Worm (Caenorhabditis elegans): ENCODE measurements around the gene M01H9.5.

The M01H9.5 gene

DNA sequence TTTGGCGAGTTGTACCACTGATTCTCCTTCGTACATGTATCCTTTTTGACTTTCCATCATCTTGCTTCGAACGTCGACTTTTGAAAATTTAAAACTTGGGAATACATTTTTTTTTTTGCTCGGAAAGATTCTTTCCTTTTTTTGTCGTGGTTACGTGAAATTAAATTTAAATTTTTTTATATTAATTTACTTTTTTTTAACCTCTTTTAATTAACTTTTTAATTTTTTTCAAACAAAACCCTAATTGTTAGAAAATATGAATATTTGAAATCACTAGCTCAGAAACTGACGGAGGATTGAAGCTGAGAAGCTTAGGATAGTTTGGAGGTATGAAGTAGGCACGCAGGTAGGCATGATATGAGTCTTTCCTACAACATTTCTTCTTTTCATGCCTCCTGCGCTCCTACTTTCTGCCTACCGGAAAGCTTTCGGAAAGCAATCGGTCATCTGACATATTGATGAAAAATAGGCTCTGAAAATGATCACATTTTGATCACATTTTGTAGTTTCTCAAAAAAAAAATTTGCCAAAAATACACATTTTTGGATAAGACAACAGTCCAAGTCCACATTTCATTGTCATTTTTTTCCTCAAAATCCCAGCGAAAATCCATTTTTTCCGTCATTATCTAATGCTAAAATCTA, 30.7 kb upstream of the M01H9.5 start, which contains the start of the genes R08C7.8 and R08C7.4:
TSS of gene R08C7.8 (minus strand) at position 101 of the 644 bp plus-strand sequence.
TSS of gene R08C7.4 (plus strand) at position 594 of the 644 bp plus-strand sequence.
- TF ChIP-seq zag-1 (tag; optimal IDR thresholded peaks at IDR 0.05), result no peak
- TF ChIP-seq fkh-10 (GFP tag; optimal IDR thresholded peaks at IDR 0.05), result no peak
- no peak for TF ChIP-seq daf-12 (tag; optimal IDR thresholded peaks at IDR 0.05)
- no peak for TF ChIP-seq elt-3 (tag; optimal IDR thresholded peaks at IDR 0.05)
- no peak for TF ChIP-seq unc-62 (GFP tag; optimal IDR thresholded peaks at IDR 0.05)
- no peak for TF ChIP-seq nhr-67 (tag; optimal IDR thresholded peaks at IDR 0.05)
- no peak for TF ChIP-seq aly-2 (tag; optimal IDR thresholded peaks at IDR 0.05)
- no peak for TF ChIP-seq ceh-9 (tag; optimal IDR thresholded peaks at IDR 0.05)
- TF ChIP-seq ZK546.5 (tag; optimal IDR thresholded peaks at IDR 0.05), result no peak
- TF ChIP-seq sea-2 (GFP tag; optimal IDR thresholded peaks at IDR 0.05), result no peak
- TF ChIP-seq ceh-28 (tag; optimal IDR thresholded peaks at IDR 0.05), result no peak
- TF ChIP-seq pqm-1 (tag; optimal IDR thresholded peaks at IDR 0.05), result no peak
- TF ChIP-seq ztf-4 (tag; optimal IDR thresholded peaks at IDR 0.05), result no peak
- no peak for TF ChIP-seq nhr-12 (tag; optimal IDR thresholded peaks at IDR 0.05)
- TF ChIP-seq snpc-4 (tag; optimal IDR thresholded peaks at IDR 0.05), result no peak
- TF ChIP-seq ceh-82 (tag; optimal IDR thresholded peaks at IDR 0.05), result no peak
- TF ChIP-seq nhr-76 (tag; optimal IDR thresholded peaks at IDR 0.05), result no peak
- no peak for TF ChIP-seq nhr-23 (tag; optimal IDR thresholded peaks at IDR 0.05)
- no peak for TF ChIP-seq nhr-28 (tag; optimal IDR thresholded peaks at IDR 0.05)

DNA sequence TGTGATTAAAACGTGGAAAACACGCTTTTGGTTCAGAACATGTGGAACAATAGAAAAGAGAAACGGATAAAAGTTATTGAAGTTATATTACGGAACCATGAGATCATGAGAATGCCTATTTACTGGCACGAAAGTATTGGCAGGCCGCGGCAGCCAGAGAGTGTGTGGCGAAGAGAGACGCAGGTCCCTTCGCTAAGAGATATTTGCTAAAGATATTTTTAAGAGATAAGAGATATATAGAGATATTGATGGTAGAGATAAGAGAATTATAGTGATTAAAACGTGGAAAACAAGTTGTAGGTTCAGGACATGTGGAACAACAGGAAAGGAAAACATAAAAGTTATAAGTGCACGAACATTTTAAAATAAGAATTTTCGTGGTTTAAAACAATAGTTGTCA, 27.5 kb upstream of the M01H9.5 start:
- TF ChIP-seq nhr-23 (tag; optimal IDR thresholded peaks at IDR 0.05), result peak; percentile 20
- no peak for TF ChIP-seq fkh-2 (tag; optimal IDR thresholded peaks at IDR 0.05)
- peak; percentile 81 for TF ChIP-seq elt-1 (tag; optimal IDR thresholded peaks at IDR 0.05)

DNA sequence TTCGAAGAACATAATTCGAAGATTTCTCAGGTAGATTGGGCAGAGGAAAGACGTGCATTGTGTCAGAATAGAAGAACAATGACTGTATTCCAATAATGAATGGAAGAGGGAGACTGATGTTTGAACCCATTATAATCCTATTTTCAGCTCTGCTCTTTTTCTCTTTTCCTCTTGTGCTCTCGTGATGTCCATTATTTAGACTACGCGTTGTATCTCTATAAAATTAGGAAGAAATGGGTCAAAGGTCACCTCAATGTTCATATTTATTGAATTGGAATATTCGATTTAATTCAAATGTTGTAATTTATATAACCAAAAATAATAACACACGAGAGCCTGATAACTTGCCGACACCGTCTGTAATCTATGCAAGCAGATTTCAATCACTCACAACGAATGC, 26.1 kb upstream of the M01H9.5 start, which contains the start of gene fbxb-74:
TSS of gene fbxb-74 (minus strand) at position 101 of the 400 bp plus-strand sequence.
- TF ChIP-seq skn-1 (tag; optimal IDR thresholded peaks at IDR 0.05), result no peak

DNA sequence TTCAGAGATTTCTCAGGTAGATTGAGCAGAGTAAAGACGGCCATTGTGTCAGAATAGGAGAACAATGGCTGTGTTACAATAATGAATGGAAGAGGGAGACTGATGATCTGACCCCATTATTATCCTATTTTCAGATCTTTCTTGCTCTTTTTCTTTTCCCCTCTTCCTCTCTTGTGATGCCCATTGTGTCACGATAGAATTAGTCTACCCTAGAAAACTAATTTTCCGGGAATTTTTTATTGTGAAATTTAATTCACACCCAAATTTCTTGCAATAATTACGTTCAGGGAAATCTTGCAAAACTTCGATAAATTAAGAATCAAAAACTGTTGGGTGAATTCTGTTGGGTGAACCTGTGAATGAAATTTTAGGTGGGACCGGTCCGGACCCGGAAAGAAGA, 24.2 kb upstream of the M01H9.5 start, which contains the start of gene fbxb-75:
TSS of gene fbxb-75 (minus strand) at position 101 of the 400 bp plus-strand sequence.
- TF ChIP-seq unc-39 (tag; optimal IDR thresholded peaks at IDR 0.05), result no peak
- TF ChIP-seq lin-15B (tag; optimal IDR thresholded peaks at IDR 0.05), result no peak
- no peak for TF ChIP-seq egl-27 (tag; optimal IDR thresholded peaks at IDR 0.05)
- TF ChIP-seq ama-1 (optimal IDR thresholded peaks at IDR 0.05), result no peak
- TF ChIP-seq ceh-9 (tag; optimal IDR thresholded peaks at IDR 0.05), result no peak

DNA sequence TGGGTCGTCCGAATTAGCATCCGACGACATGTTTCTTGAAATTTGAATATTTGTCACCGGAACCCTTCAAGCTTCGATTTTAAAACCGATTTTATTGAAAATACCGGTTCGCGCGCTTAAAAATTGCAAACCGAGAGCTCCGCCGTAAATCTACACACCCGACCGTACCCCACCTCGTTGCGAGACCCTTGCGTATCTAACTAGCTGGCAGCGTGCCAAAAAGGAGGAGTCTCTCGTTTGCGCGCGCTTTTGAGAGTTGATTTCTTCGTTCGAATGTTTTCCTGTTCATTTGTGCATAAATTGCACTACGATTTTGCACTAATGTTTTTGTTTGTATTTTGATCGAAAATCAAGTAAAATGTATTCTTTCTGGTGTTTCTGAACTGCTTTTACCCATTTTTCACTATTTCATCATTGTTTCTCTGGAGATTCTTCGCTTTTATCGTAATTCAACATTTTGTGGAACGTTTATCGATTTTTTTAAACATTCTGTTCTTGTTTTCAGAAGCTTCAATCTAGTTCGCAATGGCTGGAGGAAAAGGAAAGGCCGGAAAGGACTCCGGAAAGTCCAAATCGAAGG, 19.5 kb upstream of the M01H9.5 start, which contains the start of the genes wapl-1 and htz-1:
TSS of gene wapl-1 (minus strand) at position 30 of the 580 bp plus-strand sequence.
TSS of gene htz-1 (plus strand) at position 506 of the 580 bp plus-strand sequence.
- TF ChIP-seq ceh-28 (tag; optimal IDR thresholded peaks at IDR 0.05) (peak; percentile 81), hmg-11 (tag; optimal IDR thresholded peaks at IDR 0.05) (peak; percentile 90), nhr-43 (tag; optimal IDR thresholded peaks at IDR 0.05; ENCODE audit: poor library complexity, severe bottlenecking) (peak; percentile 88), ceh-82 (tag; optimal IDR thresholded peaks at IDR 0.05) (peak; percentile 68), snpc-4 (tag; optimal IDR thresholded peaks at IDR 0.05) (peak; percentile 88), eor-1 (tag; optimal IDR thresholded peaks at IDR 0.05) (no peak), nfya-1 (tag; optimal IDR thresholded peaks at IDR 0.05; ENCODE audit: insufficient read depth) (peak; percentile 99), ZK546.5 (tag; optimal IDR thresholded peaks at IDR 0.05) (peak; percentile 98), ceh-9 (tag; optimal IDR thresholded peaks at IDR 0.05) (no peak), tbx-2 (tag; optimal IDR thresholded peaks at IDR 0.05) (peak; percentile 85), unc-39 (tag; optimal IDR thresholded peaks at IDR 0.05) (no peak), nhr-23 (tag; optimal IDR thresholded peaks at IDR 0.05) (peak; percentile 98), nhr-77 (tag; optimal IDR thresholded peaks at IDR 0.05) (peak; percentile 69), aly-2 (tag; optimal IDR thresholded peaks at IDR 0.05) (no peak), fos-1 (tag; optimal IDR thresholded peaks at IDR 0.05) (peak; percentile 69), unc-62 (GFP tag; optimal IDR thresholded peaks at IDR 0.05) (no peak), fkh-10 (GFP tag; optimal IDR thresholded peaks at IDR 0.05) (peak; percentile 84), elt-3 (tag; optimal IDR thresholded peaks at IDR 0.05) (peak in 1 of 3 experiments; percentile 18), pha-4 (tag; optimal IDR thresholded peaks at IDR 0.05) (peak; percentile 99), ztf-4 (tag; optimal IDR thresholded peaks at IDR 0.05) (peak; percentile 63), nhr-67 (tag; optimal IDR thresholded peaks at IDR 0.05) (no peak), fkh-2 (tag; optimal IDR thresholded peaks at IDR 0.05) (peak; percentile 26), elt-2 (tag; optimal IDR thresholded peaks at IDR 0.05) (peak; percentile 83), lin-15B (tag; optimal IDR thresholded peaks at IDR 0.05) (peak; percentile 97), ceh-16 (tag; optimal IDR thresholded peaks at IDR 0.05) (no peak), egl-27 (tag; optimal IDR thresholded peaks at IDR 0.05) (peak; percentile 76), egl-5 (tag; optimal IDR thresholded peaks at IDR 0.05) (peak; percentile 24), R02D3.7 (tag; optimal IDR thresholded peaks at IDR 0.05) (peak; percentile 99), nhr-76 (tag; optimal IDR thresholded peaks at IDR 0.05) (no peak), nhr-28 (tag; optimal IDR thresholded peaks at IDR 0.05) (no peak), mdl-1 (tag; optimal IDR thresholded peaks at IDR 0.05) (peak; percentile 49), ztf-11 (tag; optimal IDR thresholded peaks at IDR 0.05) (no peak), ama-1 (optimal IDR thresholded peaks at IDR 0.05) (peak; percentile 79), elt-1 (tag; optimal IDR thresholded peaks at IDR 0.05) (peak; percentile 81), sea-2 (GFP tag; optimal IDR thresholded peaks at IDR 0.05) (no peak), nhr-12 (tag; optimal IDR thresholded peaks at IDR 0.05) (no peak)

Measured in whole organism, L3 larva.